Fruit fly (Drosophila melanogaster): Measurements from ENCODE around the gene PIG-B.

dm6 chr3L:3783436-3783835 lies 27.6 kb upstream of the PIG-B start:
- TF ChIP-seq CG6808 (GFP tag; optimal IDR thresholded peaks at IDR 0.05), result no peak
- TF ChIP-seq cyc (GFP tag; optimal IDR thresholded peaks at IDR 0.05), result no peak
- TF ChIP-seq lz (GFP tag; optimal IDR thresholded peaks at IDR 0.05), result no peak
- TF ChIP-seq Sox14 (GFP tag; optimal IDR thresholded peaks at IDR 0.05), result no peak
